Worm (Caenorhabditis elegans): ENCODE measurements around the gene C33D9.13.
"Not testable (repeated sequence)": the region's sequence is repeated elsewhere in the genome, so short reads cannot be mapped to it uniquely, and the experiment has no call there.

C33D9.13 gene

ce11 chrIV:8792808-8793207 is 7.7 kb upstream of the C33D9.13 start, which contains the start of gene C33D9.3:
Gene C33D9.3 (minus strand): TSS chrIV:8792908.
- no peak for TF ChIP-seq ekl-4 (GFP tag; IDR thresholded peaks at IDR 0.05)
- no peak for TF ChIP-seq lsl-1 (GFP tag; optimal IDR thresholded peaks at IDR 0.05)
- TF ChIP-seq mel-28 (tag; optimal IDR thresholded peaks at IDR 0.05; ENCODE audit: borderline replicate concordance) = no peak
- TF ChIP-seq T26A5.8 (tag; optimal IDR thresholded peaks at IDR 0.05) = no peak
- TF ChIP-seq dpff-1 (tag; optimal IDR thresholded peaks at IDR 0.05) = no peak
- TF ChIP-seq F49E8.2 (tag; optimal IDR thresholded peaks at IDR 0.05; ENCODE audit: insufficient read depth) = no peak
- no peak for TF ChIP-seq ccch-3 (GFP tag; optimal IDR thresholded peaks at IDR 0.05)
- TF ChIP-seq ceh-100 (GFP tag; IDR thresholded peaks at IDR 0.05) = no peak
- TF ChIP-seq hlh-12 (tag; optimal IDR thresholded peaks at IDR 0.05) = no peak
- no peak for TF ChIP-seq nhr-120 (GFP tag; IDR thresholded peaks at IDR 0.05)
- no peak for TF ChIP-seq cebp-1 (GFP tag; IDR thresholded peaks at IDR 0.05)
- TF ChIP-seq cebp-1 (tag; optimal IDR thresholded peaks at IDR 0.05) = no peak
- no peak for TF ChIP-seq snpc-1.1 (tag; optimal IDR thresholded peaks at IDR 0.05; ENCODE audit: insufficient read depth)
- no peak for TF ChIP-seq lin-26 (GFP tag; IDR thresholded peaks at IDR 0.05)

ce11 chrIV:8790144-8790543 is 5.1 kb upstream of the C33D9.13 start, which contains the start of gene sru-35:
Gene sru-35 (minus strand): TSS chrIV:8790244.
- TF ChIP-seq mxl-1 (tag; optimal IDR thresholded peaks at IDR 0.05) (no peak), xnd-1 (tag; optimal IDR thresholded peaks at IDR 0.05) (no peak), lin-26 (GFP tag; IDR thresholded peaks at IDR 0.05) (no peak), unc-130 (GFP tag; optimal IDR thresholded peaks at IDR 0.05) (no peak), nhr-80 (tag; optimal IDR thresholded peaks at IDR 0.05) (no peak), Y53F4B.3 (GFP tag; IDR thresholded peaks at IDR 0.05) (no peak), bed-2 (GFP tag; IDR thresholded peaks at IDR 0.05) (no peak), D2030.7 (GFP tag; IDR thresholded peaks at IDR 0.05) (no peak), ekl-4 (GFP tag; IDR thresholded peaks at IDR 0.05) (no peak), T07F8.4 (tag; optimal IDR thresholded peaks at IDR 0.05) (no peak), pbrm-1 (GFP tag; IDR thresholded peaks at IDR 0.05) (no peak), B0261.1 (tag; optimal IDR thresholded peaks at IDR 0.05) (no peak), nfyb-1 (GFP tag; IDR thresholded peaks at IDR 0.05) (no peak), dpff-1 (tag; optimal IDR thresholded peaks at IDR 0.05) (no peak), hmg-20 (GFP tag; IDR thresholded peaks at IDR 0.05) (no peak), nfya-1 (tag; optimal IDR thresholded peaks at IDR 0.05; ENCODE audit: borderline replicate concordance, insufficient read depth) (no peak)

ce11 chrIV:8788048-8788447 is 3.0 kb upstream of the C33D9.13 start, which contains the start of gene C33D9.10:
Gene C33D9.10 (minus strand): TSS chrIV:8788148.
- TF ChIP-seq nfyb-1 (GFP tag; IDR thresholded peaks at IDR 0.05); ztf-18 (tag; optimal IDR thresholded peaks at IDR 0.05); cebp-1 (GFP tag; IDR thresholded peaks at IDR 0.05); cebp-1 (tag; optimal IDR thresholded peaks at IDR 0.05): not testable (repeated sequence)

ce11 chrIV:8786654-8787053 is 1.6 kb upstream of the C33D9.13 start, which contains the start of gene C33D9.8:
Gene C33D9.8 (minus strand): TSS chrIV:8786752.
- peak; percentile 74; the same call in 1 of the 2 replicates for TF ChIP-seq hmg-1.2 (GFP tag; IDR thresholded peaks at IDR 0.05)
- TF ChIP-seq cebp-1 (GFP tag; IDR thresholded peaks at IDR 0.05) = 0 out of 2 replicates have a peak, but pooled peaks have one; percentile 59
- TF ChIP-seq cebp-1 (tag; optimal IDR thresholded peaks at IDR 0.05) = peak; percentile 87
- TF ChIP-seq athp-1 (tag; optimal IDR thresholded peaks at IDR 0.05) = no peak

ce11 chrIV:8782172-8782571 is 2.9 kb downstream of the C33D9.13 start:
- TF ChIP-seq ztf-25 (GFP tag; IDR thresholded peaks at IDR 0.05) (no peak), K12H6.12 (tag; optimal IDR thresholded peaks at IDR 0.05) (peak; percentile 57), sptf-2 (GFP tag; optimal IDR thresholded peaks at IDR 0.05) (no peak), nhr-80 (tag; optimal IDR thresholded peaks at IDR 0.05) (peak; percentile 82), him-1 (tag; optimal IDR thresholded peaks at IDR 0.05) (no peak), ceh-100 (GFP tag; IDR thresholded peaks at IDR 0.05) (no peak), athp-1 (tag; optimal IDR thresholded peaks at IDR 0.05) (no peak), lag-1 (GFP tag; IDR thresholded peaks at IDR 0.05) (0 out of 2 replicates have a peak, but pooled peaks have one; percentile 23), hmg-1.2 (GFP tag; IDR thresholded peaks at IDR 0.05) (peak; percentile 77), attf-5 (GFP tag; optimal IDR thresholded peaks at IDR 0.05) (peak; percentile 82), zim-3 (tag; optimal IDR thresholded peaks at IDR 0.05) (no peak), attf-3 (GFP tag; conservative IDR thresholded peaks at IDR 0.05) (no peak), ztf-6 (GFP tag; IDR thresholded peaks at IDR 0.05) (no peak), cebp-1 (GFP tag; IDR thresholded peaks at IDR 0.05) (peak; percentile 41; the same call in 1 of the 2 replicates), cebp-1 (tag; optimal IDR thresholded peaks at IDR 0.05) (no peak), T26A5.8 (tag; optimal IDR thresholded peaks at IDR 0.05) (no peak), D2030.7 (GFP tag; IDR thresholded peaks at IDR 0.05) (no peak), F33H1.4 (GFP tag; IDR thresholded peaks at IDR 0.05) (no peak), rcor-1 (GFP tag; IDR thresholded peaks at IDR 0.05) (no peak)
